Worm (Caenorhabditis elegans) whole organism, midembryonic: ENCODE data around the gene T05H10.4.

Experiments used
- cog-1 ChIP-seq: sonication (generic microtip); optimal IDR thresholded peaks from 2 replicates; lab custom pipeline; 2016; ENCODE audit warnings: missing genetic modification characterization, missing compliant biosample characterization
- flt-1 ChIP-seq: fragments of 200-800 bp; sonication (Bioruptor generic); IDR thresholded peaks from 2 replicates; pipeline ENCODE4 v1.3.6; 2022; ENCODE audit warnings: missing genetic modification characterization, missing compliant biosample characterization
- klf-2 ChIP-seq: fragments of 200-800 bp; sonication (Bioruptor generic); conservative IDR thresholded peaks from 2 replicates; pipeline ENCODE4 v1.3.6; 2022; ENCODE audit warnings: missing genetic modification reagents, missing genetic modification characterization, missing compliant biosample characterization
- med-1 ChIP-seq: sonication (generic microtip); optimal IDR thresholded peaks from 2 replicates; lab custom pipeline; 2017; ENCODE audit warnings: missing genetic modification characterization, mild to moderate bottlenecking, missing compliant biosample characterization, antibody characterized with exemption, missing genetic modification reagents; ENCODE audit not compliant: insufficient read depth
- ztf-29 ChIP-seq: fragments of 200-800 bp; sonication (Bioruptor generic); IDR thresholded peaks from 2 replicates; pipeline ENCODE4 v1.3.6; 2022; ENCODE audit warnings: missing genetic modification reagents, missing genetic modification characterization, missing compliant biosample characterization

- TF ChIP-seq flt-1 (GFP tag; lab: Robert Waterston, UW) (no peak), med-1 (GFP tag; lab: Kevin White, UChicago) (no peak), klf-2 (GFP tag; lab: Robert Waterston, UW) (no peak), cog-1 (tag; lab: Kevin White, UChicago) (no peak), ztf-29 (GFP tag; lab: Robert Waterston, UW) (no peak)
These were observed 1.6 kb upstream of the T05H10.4 start for ce11 chrII:8051330-8051729.
